Worm (Caenorhabditis elegans) whole organism, L3 larva: Measurements from ENCODE around the gene urb-1.
A peak's percentile ranks its signal among the peaks of the same experiment; 100 is the strongest.

Experiments
- ceh-16 ChIP-seq: sonication (generic microtip); optimal IDR thresholded peaks from 2 replicates; lab custom pipeline; 2017; ENCODE audit warnings: missing biosample characterization, missing genetic modification characterization
- ceh-82 ChIP-seq: fragments of 150-350 bp; optimal IDR thresholded peaks from 2 replicates; lab custom pipeline; 2014; ENCODE audit warnings: missing biosample characterization, missing genetic modification characterization
- ceh-9 ChIP-seq: sonication (generic microtip); optimal IDR thresholded peaks from 2 replicates; lab custom pipeline; 2018; ENCODE audit warnings: missing biosample characterization, missing genetic modification characterization
- daf-12 ChIP-seq: fragments of 150-350 bp; optimal IDR thresholded peaks from 2 replicates; lab custom pipeline; 2014; ENCODE audit warnings: missing biosample characterization, missing genetic modification reagents, missing genetic modification characterization
- egl-27 ChIP-seq: sonication (generic microtip); optimal IDR thresholded peaks from 4 replicates; lab custom pipeline; 2017; ENCODE audit warnings: missing biosample characterization, missing genetic modification reagents, missing genetic modification characterization
- elt-2 ChIP-seq: sonication (generic microtip); optimal IDR thresholded peaks from 2 replicates; lab custom pipeline; 2016; ENCODE audit warnings: missing genetic modification reagents, mild to moderate bottlenecking, missing genetic modification characterization, missing compliant biosample characterization
- elt-3 ChIP-seq, 3 experiments: fragments of 150-350 bp in 1 of 3; sonication (generic microtip) in 2 of 3; optimal IDR thresholded peaks; 2 replicates in 2 of 3; 4 replicates in 1 of 3; lab custom pipeline; 2014 to 2017; ENCODE audit warnings: missing biosample characterization in 3 of 3, missing genetic modification characterization in 3 of 3
- eor-1 ChIP-seq, 2 experiments: fragments of 150-350 bp; optimal IDR thresholded peaks; 2 replicates each; lab custom pipeline; 2014 to 2018; ENCODE audit warnings: missing biosample characterization in 2 of 2, missing genetic modification characterization in 2 of 2
- fkh-10 ChIP-seq: sonication (generic microtip); optimal IDR thresholded peaks from 2 replicates; lab custom pipeline; 2017; ENCODE audit warnings: missing biosample characterization, missing genetic modification reagents, missing genetic modification characterization
- fkh-2 ChIP-seq: fragments of 150-350 bp; optimal IDR thresholded peaks from 2 replicates; lab custom pipeline; 2014; ENCODE audit warnings: missing biosample characterization, missing genetic modification reagents, missing genetic modification characterization
- fos-1 ChIP-seq: fragments of 150-350 bp; optimal IDR thresholded peaks from 2 replicates; lab custom pipeline; 2014; ENCODE audit warnings: missing biosample characterization, missing genetic modification characterization
- jun-1 ChIP-seq: fragments of 150-350 bp; optimal IDR thresholded peaks from 2 replicates; lab custom pipeline; 2014; ENCODE audit warnings: missing biosample characterization, missing genetic modification reagents, missing genetic modification characterization
- lin-15B ChIP-seq: fragments of 150-350 bp; optimal IDR thresholded peaks from 2 replicates; lab custom pipeline; 2014; ENCODE audit warnings: missing biosample characterization, missing genetic modification characterization
- lin-39 ChIP-seq: fragments of 150-350 bp; optimal IDR thresholded peaks from 2 replicates; lab custom pipeline; 2018; ENCODE audit warnings: missing biosample characterization, missing genetic modification reagents, missing genetic modification characterization
- lsy-12 ChIP-seq: sonication (generic microtip); optimal IDR thresholded peaks from 2 replicates; lab custom pipeline; 2016; ENCODE audit warnings: mild to moderate bottlenecking, missing genetic modification characterization, missing compliant biosample characterization
- mdl-1 ChIP-seq: fragments of 150-350 bp; optimal IDR thresholded peaks from 2 replicates; lab custom pipeline; 2014; ENCODE audit warnings: missing biosample characterization, missing genetic modification characterization
- mml-1 ChIP-seq: fragments of 150-350 bp; sonication (generic microtip); optimal IDR thresholded peaks from 3 replicates; lab custom pipeline; 2014; ENCODE audit warnings: missing biosample characterization, missing genetic modification characterization
- nfya-1 ChIP-seq: sonication (generic microtip); optimal IDR thresholded peaks from 2 replicates; lab custom pipeline; 2017; ENCODE audit warnings: missing genetic modification characterization, mild to moderate bottlenecking, missing compliant biosample characterization, antibody characterized with exemption, moderate library complexity; ENCODE audit not compliant: insufficient read depth
- nhr-12 ChIP-seq: fragments of 150-350 bp; optimal IDR thresholded peaks from 2 replicates; lab custom pipeline; 2014; ENCODE audit warnings: missing biosample characterization, missing genetic modification characterization
- nhr-23 ChIP-seq: fragments of 150-350 bp; optimal IDR thresholded peaks from 2 replicates; lab custom pipeline; 2014; ENCODE audit warnings: missing biosample characterization, missing genetic modification reagents, missing genetic modification characterization
- nhr-237 ChIP-seq: fragments of 150-350 bp; optimal IDR thresholded peaks from 2 replicates; lab custom pipeline; 2014; ENCODE audit warnings: missing biosample characterization, missing genetic modification characterization
- nhr-25 ChIP-seq: sonication (generic microtip); optimal IDR thresholded peaks from 2 replicates; lab custom pipeline; 2017; ENCODE audit warnings: missing biosample characterization, missing genetic modification characterization
- nhr-28 ChIP-seq: fragments of 150-350 bp; optimal IDR thresholded peaks from 2 replicates; lab custom pipeline; 2014; ENCODE audit warnings: missing biosample characterization, missing genetic modification characterization
- nhr-43 ChIP-seq: sonication (generic microtip); optimal IDR thresholded peaks from 2 replicates; lab custom pipeline; 2016; ENCODE audit warnings: mild to moderate bottlenecking, missing genetic modification characterization, missing compliant biosample characterization; ENCODE audit not compliant: poor library complexity, severe bottlenecking
- nhr-76 ChIP-seq: fragments of 150-350 bp; sonication (generic microtip); optimal IDR thresholded peaks from 5 replicates; lab custom pipeline; 2014; ENCODE audit warnings: missing biosample characterization, missing genetic modification characterization
- nhr-77 ChIP-seq: fragments of 150-350 bp; optimal IDR thresholded peaks from 2 replicates; lab custom pipeline; 2014; ENCODE audit warnings: missing biosample characterization, missing genetic modification characterization
- pha-4 ChIP-seq: fragments of 150-350 bp; optimal IDR thresholded peaks from 2 replicates; lab custom pipeline; 2014; ENCODE audit warnings: missing biosample characterization, missing genetic modification reagents, missing genetic modification characterization
- pqm-1 ChIP-seq: fragments of 150-350 bp; optimal IDR thresholded peaks from 2 replicates; lab custom pipeline; 2017; ENCODE audit warnings: missing biosample characterization, missing genetic modification characterization, inconsistent platforms
- skn-1 ChIP-seq: fragments of 150-350 bp; optimal IDR thresholded peaks from 2 replicates; lab custom pipeline; 2014; ENCODE audit warnings: missing biosample characterization, missing genetic modification characterization
- tbx-2 ChIP-seq: sonication (generic microtip); optimal IDR thresholded peaks from 2 replicates; lab custom pipeline; 2016; ENCODE audit warnings: mild to moderate bottlenecking, missing genetic modification characterization, missing compliant biosample characterization
- unc-39 ChIP-seq: sonication (generic microtip); optimal IDR thresholded peaks from 4 replicates; lab custom pipeline; 2017; ENCODE audit warnings: missing biosample characterization, missing genetic modification characterization
- zag-1 ChIP-seq: fragments of 150-350 bp; optimal IDR thresholded peaks from 2 replicates; lab custom pipeline; 2014; ENCODE audit warnings: missing biosample characterization, missing genetic modification characterization
- ztf-11 ChIP-seq: fragments of 150-350 bp; optimal IDR thresholded peaks from 2 replicates; lab custom pipeline; 2014; ENCODE audit warnings: missing biosample characterization, missing genetic modification characterization
- ztf-4 ChIP-seq: fragments of 150-350 bp; optimal IDR thresholded peaks from 2 replicates; lab custom pipeline; 2014; ENCODE audit warnings: missing biosample characterization, missing genetic modification characterization

Gene urb-1

ce11 chrV:6400528-6400927, 23.4 kb downstream of the urb-1 start:
- TF ChIP-seq tbx-2 (tag; lab: Kevin White, UChicago), result no peak
- TF ChIP-seq pha-4 (tag; lab: Kevin White, UChicago), result peak; percentile 15
- TF ChIP-seq elt-2 (tag; lab: Kevin White, UChicago), result peak; percentile 69

DNA sequence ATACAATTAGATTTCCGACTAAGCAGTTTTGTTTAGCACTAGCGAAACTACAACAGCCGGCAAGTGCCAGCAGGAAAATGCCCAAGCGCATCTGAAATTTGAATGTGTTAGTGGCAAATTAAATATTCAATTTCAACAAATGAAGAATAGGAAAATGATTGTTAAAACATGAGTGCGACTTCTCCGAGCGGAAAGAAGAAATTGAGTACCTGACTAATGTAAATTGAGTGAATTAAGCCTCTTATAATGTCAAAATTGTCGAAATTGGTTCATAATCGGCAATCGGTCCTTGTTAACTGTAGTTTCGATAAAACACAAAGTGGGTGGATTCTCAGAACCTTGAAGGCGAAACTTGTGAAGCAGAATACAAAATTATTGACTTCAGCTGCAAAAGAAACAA, 24.1 kb downstream of the urb-1 start, which contains the start of gene gfi-1:
Gene gfi-1 (minus strand): TSS at position 101 of the 400 bp plus-strand sequence.
- no peak for TF ChIP-seq daf-12 (tag; lab: Kevin White, UChicago)
- no peak for TF ChIP-seq nhr-23 (tag; lab: Kevin White, UChicago)
- no peak for TF ChIP-seq nhr-12 (tag; lab: Kevin White, UChicago)
- no peak for TF ChIP-seq ceh-82
- no peak for TF ChIP-seq zag-1 (tag; lab: Kevin White, UChicago)
- TF ChIP-seq fkh-10, result no peak
- no peak for TF ChIP-seq skn-1 (tag; lab: Kevin White, UChicago)
- no peak for TF ChIP-seq lin-15B (tag; lab: Kevin White, UChicago)
- no peak for TF ChIP-seq unc-39 (tag; lab: Kevin White, UChicago)
- no peak for TF ChIP-seq pha-4 (tag; lab: Kevin White, UChicago)
- TF ChIP-seq mdl-1, result no peak
- TF ChIP-seq nhr-237 (tag; lab: Kevin White, UChicago), result no peak
- TF ChIP-seq lin-39 (tag; lab: Kevin White, UChicago), result no peak
- no peak for TF ChIP-seq ztf-4 (tag; lab: Kevin White, UChicago)
- no peak for TF ChIP-seq fos-1 (tag; lab: Kevin White, UChicago)
- TF ChIP-seq nhr-28, result no peak
- TF ChIP-seq nfya-1 (tag; lab: Kevin White, UChicago), result no peak
- TF ChIP-seq, all 47 proteins: peak for 0

DNA sequence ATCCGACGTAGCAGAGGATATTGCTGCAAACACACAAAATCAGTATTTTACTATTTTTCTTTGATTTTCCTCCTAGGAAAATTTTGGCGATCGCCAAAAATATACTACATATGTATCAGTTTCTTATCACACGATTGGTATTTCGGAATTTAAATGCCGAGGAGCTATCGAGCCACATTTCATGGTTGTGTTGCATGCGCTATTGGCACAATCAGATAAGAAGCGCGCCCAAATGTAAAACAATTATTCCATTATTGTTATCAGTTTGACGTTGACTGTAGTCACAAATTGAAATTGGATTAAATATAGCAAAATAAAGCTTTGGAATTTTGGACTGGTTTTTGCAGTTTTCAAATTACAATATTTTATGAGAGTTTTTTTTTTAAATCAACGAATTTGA, 25.0 kb downstream of the urb-1 start:
- TF ChIP-seq nhr-25, result no peak
- TF ChIP-seq lin-39 (tag; lab: Kevin White, UChicago), result no peak
- peak; percentile 39 for TF ChIP-seq jun-1
- no peak for TF ChIP-seq fkh-2
- TF ChIP-seq ztf-11 (tag; lab: Kevin White, UChicago), result no peak
- peak; percentile 82 for TF ChIP-seq pqm-1
- TF ChIP-seq eor-1 (tag; optimal IDR thresholded peaks at IDR 0.05; lab: Kevin White, UChicago), result no peak
- no peak for TF ChIP-seq egl-27
- TF ChIP-seq nhr-76 (tag; lab: Kevin White, UChicago), result no peak
- TF ChIP-seq mml-1 (tag; lab: Kevin White, UChicago), result no peak
- TF ChIP-seq elt-2 (tag; lab: Kevin White, UChicago), result peak; percentile 94
- TF ChIP-seq daf-12 (tag; lab: Kevin White, UChicago), result no peak
- TF ChIP-seq nfya-1 (tag; lab: Kevin White, UChicago), result no peak
- no peak for TF ChIP-seq elt-3 (tag; optimal IDR thresholded peaks at IDR 0.05; lab: Kevin White, UChicago)
- TF ChIP-seq nhr-237 (tag; lab: Kevin White, UChicago), result no peak
- TF ChIP-seq, all 47 proteins: peak for 3

- no peak for TF ChIP-seq nhr-43 (tag; lab: Kevin White, UChicago)
- TF ChIP-seq daf-12 (tag; lab: Kevin White, UChicago), result no peak
- no peak for TF ChIP-seq nhr-12 (tag; lab: Kevin White, UChicago)
- TF ChIP-seq skn-1 (tag; lab: Kevin White, UChicago), result no peak
- TF ChIP-seq nhr-77 (tag; lab: Kevin White, UChicago), result no peak
Measured at ce11 chrV:6390163-6390562, 33.8 kb downstream of the urb-1 start, which contains the start of gene F57F4.1. F57F4.1 (plus strand) TSS chrV:6390463.

- TF ChIP-seq zag-1 (tag; lab: Kevin White, UChicago) (no peak), fkh-2 (no peak), nhr-25 (no peak), fkh-10 (no peak), nhr-76 (tag; lab: Kevin White, UChicago) (no peak), lsy-12 (no peak), ceh-16 (tag; lab: Kevin White, UChicago) (no peak), ceh-9 (tag; lab: Kevin White, UChicago) (no peak), mdl-1 (no peak), jun-1 (no peak), nhr-12 (tag; lab: Kevin White, UChicago) (no peak), fos-1 (tag; lab: Kevin White, UChicago) (no peak), lin-15B (tag; lab: Kevin White, UChicago) (no peak)
Measured at ce11 chrV:6389634-6390033, 34.3 kb downstream of the urb-1 start, which contains the start of gene F57F4.2. F57F4.2 (minus strand) TSS chrV:6389734.
